Worm (Caenorhabditis elegans) whole organism, young adult: ENCODE measurements around the gene C25E10.8.

ENCODE experiments used
- B0336.3 ChIP-seq: fragments of 200-800 bp; sonication (Bioruptor generic); IDR thresholded peaks from 2 replicates; pipeline ENCODE4 v1.3.6; 2022; ENCODE audit warnings: missing genetic modification characterization, missing compliant biosample characterization
- C06A6.2 ChIP-seq: fragments of 200-800 bp; sonication (Bioruptor generic); conservative IDR thresholded peaks from 2 replicates; pipeline ENCODE4 v1.3.6; 2022; ENCODE audit warnings: missing genetic modification characterization, missing compliant biosample characterization
- F10E7.11 ChIP-seq: sonication (generic microtip); optimal IDR thresholded peaks from 2 replicates; lab custom pipeline; 2017; ENCODE audit warnings: mild to moderate bottlenecking, missing genetic modification characterization, moderate library complexity, missing compliant biosample characterization
- F22D6.2 ChIP-seq: sonication (generic microtip); optimal IDR thresholded peaks from 2 replicates; lab custom pipeline; 2016; ENCODE audit warnings: mild to moderate bottlenecking, missing genetic modification characterization, missing compliant biosample characterization
- F33H1.4 ChIP-seq: fragments of 200-800 bp; sonication (Bioruptor generic); IDR thresholded peaks from 2 replicates; pipeline ENCODE4 v1.3.6; 2022; ENCODE audit warnings: missing genetic modification reagents, missing genetic modification characterization, missing compliant biosample characterization
- F37B4.10 ChIP-seq: fragments of 200-800 bp; sonication (Bioruptor generic); IDR thresholded peaks from 2 replicates; pipeline ENCODE4 v1.3.6; 2022; ENCODE audit warnings: missing genetic modification characterization, missing compliant biosample characterization
- F39B2.1 ChIP-seq: fragments of 200-800 bp; sonication (Bioruptor generic); IDR thresholded peaks from 2 replicates; pipeline ENCODE4 v1.3.6; 2022; ENCODE audit warnings: missing genetic modification reagents, missing genetic modification characterization, missing compliant biosample characterization
- F57C9.4 ChIP-seq: sonication (generic microtip); optimal IDR thresholded peaks from 2 replicates; lab custom pipeline; 2017; ENCODE audit warnings: mild to moderate bottlenecking, missing genetic modification characterization, missing compliant biosample characterization
- K11D2.4 ChIP-seq: fragments of 200-800 bp; sonication (Bioruptor generic); IDR thresholded peaks from 2 replicates; pipeline ENCODE4 v1.3.6; 2022; ENCODE audit warnings: missing genetic modification reagents, missing genetic modification characterization, missing compliant biosample characterization
- K12H6.12 ChIP-seq: fragments of 200-800 bp; sonication (Bioruptor generic); optimal IDR thresholded peaks from 2 replicates; lab custom pipeline; 2018; ENCODE audit warnings: mild to moderate bottlenecking, missing genetic modification characterization, missing compliant biosample characterization
- T26A5.8 ChIP-seq: sonication (generic microtip); optimal IDR thresholded peaks from 2 replicates; lab custom pipeline; 2016; ENCODE audit warnings: missing genetic modification characterization, missing compliant biosample characterization
- ZK185.1 ChIP-seq: sonication (generic microtip); optimal IDR thresholded peaks from 2 replicates; lab custom pipeline; 2016; ENCODE audit warnings: mild to moderate bottlenecking, missing genetic modification characterization, missing compliant biosample characterization; ENCODE audit not compliant: poor library complexity, severe bottlenecking
- akir-1 ChIP-seq: fragments of 200-800 bp; sonication (Bioruptor generic); optimal IDR thresholded peaks from 2 replicates; lab custom pipeline; 2018; ENCODE audit warnings: mild to moderate bottlenecking, missing genetic modification characterization, moderate library complexity, missing compliant biosample characterization
- aptf-2 ChIP-seq: fragments of 200-800 bp; sonication (Bioruptor generic); conservative IDR thresholded peaks from 2 replicates; pipeline ENCODE4 v1.3.6; 2022; ENCODE audit warnings: missing genetic modification reagents, missing genetic modification characterization, missing compliant biosample characterization
- atf-7 ChIP-seq: sonication (generic microtip); optimal IDR thresholded peaks from 2 replicates; lab custom pipeline; 2017; ENCODE audit warnings: mild to moderate bottlenecking, missing genetic modification characterization, missing compliant biosample characterization
- attf-3 ChIP-seq: fragments of 200-800 bp; sonication (Bioruptor generic); conservative IDR thresholded peaks from 2 replicates; pipeline ENCODE4 v1.3.6; 2022; ENCODE audit warnings: missing genetic modification reagents, missing genetic modification characterization, missing compliant biosample characterization
- attf-5 ChIP-seq: fragments of 200-800 bp; sonication (Bioruptor generic); optimal IDR thresholded peaks from 2 replicates; lab custom pipeline; 2018; ENCODE audit warnings: mild to moderate bottlenecking, missing genetic modification characterization, missing compliant biosample characterization
- attf-6 ChIP-seq: fragments of 200-800 bp; sonication (Bioruptor generic); IDR thresholded peaks from 2 replicates; pipeline ENCODE4 v1.3.6; 2022; ENCODE audit warnings: missing genetic modification reagents, missing genetic modification characterization, missing compliant biosample characterization
- cebp-1 ChIP-seq, 2 experiments: fragments of 200-800 bp in 1 of 2; sonication (Bioruptor generic) in 1 of 2; sonication (generic microtip) in 1 of 2; IDR thresholded peaks in 1 of 2; optimal IDR thresholded peaks in 1 of 2; 2 replicates each; pipeline versions ENCODE4 v1.3.6 to Lab custom; 2017 to 2022; ENCODE audit warnings: missing compliant biosample characterization in 2 of 2, missing genetic modification characterization in 2 of 2, mild to moderate bottlenecking in 1 of 2, missing genetic modification reagents in 1 of 2, moderate library complexity in 1 of 2
- ceh-100 ChIP-seq: fragments of 200-800 bp; sonication (Bioruptor generic); IDR thresholded peaks from 2 replicates; pipeline ENCODE4 v1.3.6; 2022; ENCODE audit warnings: missing genetic modification reagents, missing genetic modification characterization, missing compliant biosample characterization
- ceh-40 ChIP-seq: fragments of 200-800 bp; sonication (Bioruptor generic); IDR thresholded peaks from 2 replicates; pipeline ENCODE4 v1.3.6; 2022; ENCODE audit warnings: missing genetic modification characterization, missing compliant biosample characterization
- ceh-79 ChIP-seq: sonication (generic microtip); optimal IDR thresholded peaks from 2 replicates; lab custom pipeline; 2017; ENCODE audit warnings: mild to moderate bottlenecking, missing genetic modification characterization, missing compliant biosample characterization
- ceh-91 ChIP-seq: fragments of 200-800 bp; sonication (Bioruptor generic); IDR thresholded peaks from 2 replicates; pipeline ENCODE4 v1.3.6; 2022; ENCODE audit warnings: missing genetic modification reagents, missing genetic modification characterization, missing compliant biosample characterization
- dox-1 ChIP-seq: fragments of 200-800 bp; sonication (Bioruptor generic); IDR thresholded peaks from 2 replicates; pipeline ENCODE4 v1.3.6; 2022; ENCODE audit warnings: missing genetic modification reagents, missing genetic modification characterization, missing compliant biosample characterization
- fkh-3 ChIP-seq: sonication (generic microtip); optimal IDR thresholded peaks from 2 replicates; lab custom pipeline; 2016; ENCODE audit warnings: mild to moderate bottlenecking, missing genetic modification characterization, missing compliant biosample characterization
- hmg-20 ChIP-seq: fragments of 200-800 bp; sonication (Bioruptor generic); IDR thresholded peaks from 2 replicates; pipeline ENCODE4 v1.3.6; 2022; ENCODE audit warnings: missing genetic modification reagents, missing genetic modification characterization, missing compliant biosample characterization
- lag-1 ChIP-seq: fragments of 200-800 bp; sonication (Bioruptor generic); IDR thresholded peaks from 2 replicates; pipeline ENCODE4 v1.3.6; 2022; ENCODE audit warnings: missing genetic modification reagents, missing genetic modification characterization, missing compliant biosample characterization
- let-526 ChIP-seq: fragments of 200-800 bp; sonication (Bioruptor generic); IDR thresholded peaks from 2 replicates; pipeline ENCODE4 v1.3.6; 2022; ENCODE audit warnings: missing genetic modification reagents, missing genetic modification characterization, missing compliant biosample characterization
- let-607 ChIP-seq, 2 experiments: fragments of 200-800 bp in 1 of 2; sonication (Bioruptor generic) in 1 of 2; sonication (generic microtip) in 1 of 2; optimal IDR thresholded peaks; 2 replicates each; lab custom pipeline; 2016 to 2018; ENCODE audit warnings: mild to moderate bottlenecking in 2 of 2, missing compliant biosample characterization in 2 of 2, missing genetic modification characterization in 2 of 2, moderate library complexity in 2 of 2, missing genotype in 1 of 2
- lin-54 ChIP-seq: fragments of 200-800 bp; sonication (Bioruptor generic); optimal IDR thresholded peaks from 2 replicates; lab custom pipeline; 2018; ENCODE audit warnings: mild to moderate bottlenecking, missing genetic modification characterization, missing compliant biosample characterization
- mes-4 ChIP-seq: sonication (generic microtip); optimal IDR thresholded peaks from 2 replicates; lab custom pipeline; 2016; ENCODE audit warnings: missing genotype, missing genetic modification characterization, missing compliant biosample characterization
- nfya-1 ChIP-seq: sonication (generic microtip); optimal IDR thresholded peaks from 2 replicates; lab custom pipeline; 2017; ENCODE audit warnings: antibody characterized with exemption, missing compliant biosample characterization, missing genetic modification characterization, borderline replicate concordance; ENCODE audit not compliant: insufficient read depth
- nhr-120 ChIP-seq: fragments of 200-800 bp; sonication (Bioruptor generic); IDR thresholded peaks from 2 replicates; pipeline ENCODE4 v1.3.6; 2022; ENCODE audit warnings: missing genetic modification characterization, missing compliant biosample characterization
- nhr-27 ChIP-seq: fragments of 200-800 bp; sonication (Bioruptor generic); optimal IDR thresholded peaks from 2 replicates; lab custom pipeline; 2018; ENCODE audit warnings: mild to moderate bottlenecking, missing genetic modification characterization, moderate library complexity, missing compliant biosample characterization
- nhr-80 ChIP-seq: sonication (generic microtip); optimal IDR thresholded peaks from 2 replicates; lab custom pipeline; 2016; ENCODE audit warnings: missing genetic modification characterization, missing compliant biosample characterization
- nhr-90 ChIP-seq: sonication (generic microtip); optimal IDR thresholded peaks from 2 replicates; lab custom pipeline; 2016; ENCODE audit warnings: missing genotype, mild to moderate bottlenecking, missing genetic modification characterization, missing compliant biosample characterization
- pha-4 ChIP-seq: fragments of 150-350 bp; sonication (generic microtip); optimal IDR thresholded peaks from 2 replicates; lab custom pipeline; 2014; ENCODE audit warnings: missing biosample characterization, missing genetic modification reagents, missing genetic modification characterization
- snpc-4 ChIP-seq, 5 experiments: fragments of 150-350 bp in 1 of 5; sonication (generic microtip) in 4 of 5; optimal IDR thresholded peaks; 2 replicates each; lab custom pipeline; 2014 to 2018; ENCODE audit warnings: missing genetic modification characterization in 5 of 5, missing biosample characterization in 3 of 5, antibody characterized with exemption in 2 of 5, mild to moderate bottlenecking in 2 of 5, missing compliant biosample characterization in 2 of 5, missing genotype in 2 of 5, moderate library complexity in 2 of 5, missing genetic modification reagents in 1 of 5
- tbx-9 ChIP-seq: sonication (generic microtip); optimal IDR thresholded peaks from 2 replicates; lab custom pipeline; 2016; ENCODE audit warnings: borderline replicate concordance, missing genetic modification characterization, inconsistent platforms, missing compliant biosample characterization
- unc-62 ChIP-seq: fragments of 150-350 bp; optimal IDR thresholded peaks from 2 replicates; lab custom pipeline; 2014; ENCODE audit warnings: missing biosample characterization, missing genetic modification reagents, missing genetic modification characterization
- zfh-2 ChIP-seq: fragments of 200-800 bp; sonication (Bioruptor generic); conservative IDR thresholded peaks from 2 replicates; pipeline ENCODE4 v1.3.6; 2022; ENCODE audit warnings: missing genetic modification reagents, missing genetic modification characterization, missing compliant biosample characterization
- ztf-22 ChIP-seq: fragments of 200-800 bp; sonication (Bioruptor generic); optimal IDR thresholded peaks from 2 replicates; lab custom pipeline; 2018; ENCODE audit warnings: mild to moderate bottlenecking, missing genetic modification characterization, moderate library complexity, missing compliant biosample characterization
- ztf-25 ChIP-seq: fragments of 200-800 bp; sonication (Bioruptor generic); IDR thresholded peaks from 2 replicates; pipeline ENCODE4 v1.3.6; 2022; ENCODE audit warnings: missing genetic modification reagents, missing genetic modification characterization, missing compliant biosample characterization
- ztf-3 ChIP-seq: fragments of 200-800 bp; sonication (Bioruptor generic); optimal IDR thresholded peaks from 2 replicates; lab custom pipeline; 2018; ENCODE audit warnings: mild to moderate bottlenecking, missing genetic modification characterization, missing compliant biosample characterization

The C25E10.8 gene

ce11 chrV:9078815-9079525 lies 25.1 kb upstream of the C25E10.8 start:
- no peak for TF ChIP-seq ztf-22
- TF ChIP-seq K11D2.4, result no peak
- peak; percentile 49; the same call in 1 of the 2 replicates for TF ChIP-seq dox-1
- peak; percentile 19 for TF ChIP-seq unc-62 (GFP tag; lab: Kevin White, UChicago)
- no peak for TF ChIP-seq snpc-4 (GFP tag; optimal IDR thresholded peaks at IDR 0.05; lab: Kevin White, UChicago)
- TF ChIP-seq snpc-4 (tag; optimal IDR thresholded peaks at IDR 0.05; lab: Kevin White, UChicago), result peak in 1 of 4 experiments; percentile 1
- no peak for TF ChIP-seq F37B4.10
- TF ChIP-seq ceh-79, result no peak
- TF ChIP-seq F39B2.1 (GFP tag; lab: Robert Waterston, UW), result no peak
- no peak for TF ChIP-seq cebp-1 (GFP tag; IDR thresholded peaks at IDR 0.05; lab: Robert Waterston, UW)
- TF ChIP-seq cebp-1 (tag; optimal IDR thresholded peaks at IDR 0.05; lab: Kevin White, UChicago), result peak; percentile 63
- TF ChIP-seq attf-3 (GFP tag; lab: Robert Waterston, UW), result no peak
- TF ChIP-seq nhr-90, result peak; percentile 61
- TF ChIP-seq akir-1 (GFP tag; lab: Kevin White, UChicago), result no peak
- peak; percentile 29 for TF ChIP-seq attf-5
- TF ChIP-seq ztf-25 (GFP tag; lab: Robert Waterston, UW), result no peak
- no peak for TF ChIP-seq F10E7.11 (tag; lab: Kevin White, UChicago)
- no peak for TF ChIP-seq K12H6.12 (tag; lab: Kevin White, UChicago)
- no peak for TF ChIP-seq ceh-40 (GFP tag; lab: Robert Waterston, UW)
- TF ChIP-seq hmg-20, result no peak
- TF ChIP-seq let-607 (tag; optimal IDR thresholded peaks at IDR 0.05; lab: Kevin White, UChicago), result peak in 1 of 2 experiments; percentile 31
- TF ChIP-seq atf-7 (tag; lab: Kevin White, UChicago), result peak; percentile 50
- no peak for TF ChIP-seq lin-54 (GFP tag; lab: Kevin White, UChicago)
- no peak for TF ChIP-seq lag-1
- no peak for TF ChIP-seq ZK185.1 (tag; lab: Kevin White, UChicago)
- no peak for TF ChIP-seq let-526 (GFP tag; lab: Robert Waterston, UW)
- no peak for TF ChIP-seq F33H1.4 (GFP tag; lab: Robert Waterston, UW)
- TF ChIP-seq B0336.3 (GFP tag; lab: Robert Waterston, UW), result 0 out of 2 replicates have a peak, but pooled peaks have one; percentile 22
- no peak for TF ChIP-seq fkh-3 (tag; lab: Kevin White, UChicago)
- TF ChIP-seq nhr-80 (tag; lab: Kevin White, UChicago), result peak; percentile 88
- TF ChIP-seq ztf-3 (GFP tag; lab: Kevin White, UChicago), result no peak
- TF ChIP-seq nfya-1 (tag; lab: Kevin White, UChicago), result no peak

ce11 chrV:9078067-9078581 lies 24.3 kb upstream of the C25E10.8 start:
- no peak for TF ChIP-seq zfh-2 (GFP tag; lab: Robert Waterston, UW)
- TF ChIP-seq cebp-1 (GFP tag; IDR thresholded peaks at IDR 0.05; lab: Robert Waterston, UW), result no peak
- TF ChIP-seq cebp-1 (tag; optimal IDR thresholded peaks at IDR 0.05; lab: Kevin White, UChicago), result peak; percentile 42

- TF ChIP-seq nhr-90, result no peak
- TF ChIP-seq ceh-100, result no peak
- TF ChIP-seq nhr-27, result no peak
- TF ChIP-seq F57C9.4 (tag; lab: Kevin White, UChicago), result no peak
- no peak for TF ChIP-seq attf-6 (GFP tag; lab: Robert Waterston, UW)
- no peak for TF ChIP-seq aptf-2 (GFP tag; lab: Robert Waterston, UW)
- TF ChIP-seq C06A6.2 (GFP tag; lab: Robert Waterston, UW), result no peak
- TF ChIP-seq mes-4 (tag; lab: Kevin White, UChicago), result no peak
- no peak for TF ChIP-seq pha-4 (tag; lab: Kevin White, UChicago)
- TF ChIP-seq T26A5.8 (tag; lab: Kevin White, UChicago), result no peak
- no peak for TF ChIP-seq F22D6.2
- TF ChIP-seq nhr-120 (GFP tag; lab: Robert Waterston, UW), result no peak
- TF ChIP-seq ceh-91 (GFP tag; lab: Robert Waterston, UW), result no peak
- no peak for TF ChIP-seq tbx-9 (tag; lab: Kevin White, UChicago)
Measured at ce11 chrV:9076273-9076672, 22.4 kb upstream of the C25E10.8 start, which contains the start of gene T27E4.7. TSS of gene T27E4.7 (minus strand) at chrV:9076322.
